Worm (Caenorhabditis elegans): ENCODE results near the gene grd-5.

DNA sequence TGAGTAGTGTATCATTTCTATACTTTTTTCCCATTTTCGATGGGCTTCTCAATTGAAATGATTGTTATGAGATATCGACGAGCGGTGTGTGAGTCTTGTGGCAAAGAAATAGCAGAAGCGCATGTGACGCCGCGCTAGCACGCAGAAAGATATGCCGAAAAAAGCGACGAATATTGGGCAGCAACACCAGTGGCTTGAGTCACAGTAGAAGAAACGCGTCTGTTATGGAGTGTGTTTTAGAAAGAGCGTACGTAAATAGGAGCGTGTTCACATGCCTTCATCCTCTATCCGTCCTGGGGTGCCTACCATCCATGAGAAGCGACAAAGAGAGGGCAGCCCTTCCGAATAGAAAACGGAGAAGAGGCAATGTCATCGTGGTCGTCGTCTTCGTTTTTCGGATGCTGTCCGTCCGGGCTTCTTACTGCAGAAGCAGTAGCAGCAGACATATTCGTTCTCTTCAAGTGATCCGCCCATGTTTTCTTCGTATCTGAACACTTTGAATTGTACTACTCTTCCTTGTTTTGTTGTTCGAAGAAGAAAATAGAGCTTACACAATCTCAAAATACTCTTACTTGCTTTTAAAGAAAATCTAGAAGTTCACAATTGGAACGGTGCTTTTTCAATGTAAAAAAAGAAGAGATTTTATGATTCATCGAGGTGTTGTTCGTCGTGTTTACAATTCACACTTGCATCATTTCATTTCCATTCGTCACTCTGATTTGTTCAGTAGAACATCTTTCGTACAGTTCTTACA is 8.9 kb upstream of the grd-5 start:
- no peak for TF ChIP-seq C04F5.9 (tag; optimal IDR thresholded peaks at IDR 0.05)
- TF ChIP-seq fkh-10 (GFP tag; optimal IDR thresholded peaks at IDR 0.05) = no peak
